Fruit fly (Drosophila melanogaster) whole organism, embryonic: ENCODE results near the gene CG31908.
A peak's percentile ranks its signal among the peaks of the same experiment; 100 is the strongest.

Experiments used
- Asciz ChIP-seq: fragments of 200-800 bp; sonication (Bioruptor generic); optimal IDR thresholded peaks from 2 replicates; lab custom pipeline; 2017; ENCODE audit warnings: missing biosample characterization, mild to moderate bottlenecking, missing genetic modification characterization, missing genetic modification reagents
- CG11093 ChIP-seq: fragments of 200-800 bp; sonication (Bioruptor generic); IDR thresholded peaks from 3 replicates; pipeline ENCODE4 v1.3.6; 2022; ENCODE audit warnings: missing biosample characterization, missing genetic modification characterization
- CG11398 ChIP-seq: fragments of 200-800 bp; sonication (Bioruptor generic); optimal IDR thresholded peaks from 2 replicates; lab custom pipeline; 2016; ENCODE audit warnings: missing biosample characterization, missing genetic modification characterization
- CG12391 ChIP-seq: fragments of 200-800 bp; sonication (Bioruptor generic); optimal IDR thresholded peaks from 3 replicates; lab custom pipeline; 2018; ENCODE audit warnings: missing biosample characterization, mild to moderate bottlenecking, missing genetic modification characterization, moderate library complexity
- CG12659 ChIP-seq: fragments of 200-800 bp; sonication (Bioruptor generic); optimal IDR thresholded peaks from 3 replicates; lab custom pipeline; 2017; ENCODE audit warnings: mild to moderate bottlenecking, missing biosample characterization, missing genetic modification reagents, missing genetic modification characterization
- CG12769 ChIP-seq: fragments of 200-800 bp; sonication (Bioruptor generic); optimal IDR thresholded peaks from 2 replicates; lab custom pipeline; 2019; ENCODE audit warnings: missing biosample characterization, mild to moderate bottlenecking, missing genetic modification characterization, moderate library complexity
- CG1529 ChIP-seq: fragments of 200-800 bp; sonication (Bioruptor generic); optimal IDR thresholded peaks from 3 replicates; lab custom pipeline; 2018; ENCODE audit warnings: missing biosample characterization, missing genetic modification characterization
- CG1603 ChIP-seq: fragments of 200-800 bp; sonication (Bioruptor generic); optimal IDR thresholded peaks from 2 replicates; lab custom pipeline; 2019; ENCODE audit warnings: missing biosample characterization, mild to moderate bottlenecking, missing genetic modification characterization, moderate library complexity
- CG1647 ChIP-seq: fragments of 200-800 bp; sonication (Bioruptor generic); optimal IDR thresholded peaks from 3 replicates; lab custom pipeline; 2016; ENCODE audit warnings: missing biosample characterization, missing genetic modification characterization
- CG16779 ChIP-seq: fragments of 200-800 bp; sonication (Bioruptor generic); IDR thresholded peaks from 2 replicates; pipeline ENCODE4 v1.3.6; 2022; ENCODE audit warnings: missing biosample characterization, missing genetic modification characterization
- CG18011 ChIP-seq: fragments of 200-800 bp; sonication (Bioruptor generic); optimal IDR thresholded peaks from 2 replicates; lab custom pipeline; 2017; ENCODE audit warnings: missing biosample characterization, missing genetic modification characterization, mild to moderate bottlenecking, moderate library complexity, missing genotype
- CG4328 ChIP-seq: fragments of 200-800 bp; sonication (Bioruptor generic); optimal IDR thresholded peaks from 3 replicates; lab custom pipeline; 2017; ENCODE audit warnings: missing biosample characterization, missing genetic modification reagents, missing genetic modification characterization
- CG4707 ChIP-seq: fragments of 200-800 bp; sonication (Bioruptor generic); optimal IDR thresholded peaks from 2 replicates; lab custom pipeline; 2018; ENCODE audit warnings: missing biosample characterization, mild to moderate bottlenecking, missing genetic modification characterization, moderate library complexity
- CG4854 ChIP-seq: fragments of 200-800 bp; sonication (Bioruptor generic); optimal IDR thresholded peaks from 2 replicates; lab custom pipeline; 2016; ENCODE audit warnings: missing biosample characterization, missing genetic modification characterization, inconsistent platforms
- CG6175 ChIP-seq: fragments of 200-800 bp; sonication (Bioruptor generic); IDR thresholded peaks from 3 replicates; pipeline ENCODE4 v1.3.6; 2022; ENCODE audit warnings: missing biosample characterization, missing genetic modification characterization
- CG7556 ChIP-seq: fragments of 200-800 bp; sonication (Bioruptor generic); optimal IDR thresholded peaks from 2 replicates; lab custom pipeline; 2017; ENCODE audit warnings: missing biosample characterization, mild to moderate bottlenecking, missing genetic modification characterization
- CG8290 ChIP-seq, 3 experiments: fragments of 200-800 bp; sonication (Bioruptor generic); optimal IDR thresholded peaks; 2 replicates each; lab custom pipeline; 2016 to 2019; ENCODE audit warnings: missing biosample characterization in 3 of 3, missing genetic modification characterization in 3 of 3, mild to moderate bottlenecking in 2 of 3, moderate library complexity in 1 of 3
- CG8359 ChIP-seq: fragments of 200-800 bp; sonication (Bioruptor generic); optimal IDR thresholded peaks from 2 replicates; lab custom pipeline; 2017; ENCODE audit warnings: missing biosample characterization, mild to moderate bottlenecking, missing genetic modification characterization, borderline replicate concordance
- CG9215 ChIP-seq: fragments of 200-800 bp; sonication (Bioruptor generic); IDR thresholded peaks from 2 replicates; pipeline ENCODE4 v1.3.6; 2022; ENCODE audit warnings: missing biosample characterization, missing genetic modification characterization
- CG9797 ChIP-seq: fragments of 200-800 bp; sonication (Bioruptor generic); optimal IDR thresholded peaks from 3 replicates; lab custom pipeline; 2018; ENCODE audit warnings: missing biosample characterization, mild to moderate bottlenecking, missing genetic modification characterization
- Dip2 ChIP-seq: fragments of 200-800 bp; sonication (Bioruptor generic); IDR thresholded peaks from 2 replicates; pipeline ENCODE4 v1.3.6; 2022; ENCODE audit warnings: missing biosample characterization, missing genetic modification characterization
- Dp ChIP-seq: fragments of 200-800 bp; sonication (Bioruptor generic); optimal IDR thresholded peaks from 2 replicates; lab custom pipeline; 2018; ENCODE audit warnings: missing biosample characterization, mild to moderate bottlenecking, missing genetic modification characterization, moderate library complexity
- Eip74EF ChIP-seq, 2 experiments: fragments of 200-800 bp in 1 of 2; fragments of >200 bp in 1 of 2; sonication (Bioruptor generic) in 1 of 2; optimal IDR thresholded peaks; 2 replicates each; lab custom pipeline; 2017 to 2019; ENCODE audit warnings: missing biosample characterization in 2 of 2, missing genetic modification characterization in 2 of 2, mild to moderate bottlenecking in 1 of 2, moderate library complexity in 1 of 2
- Ets97D ChIP-seq: fragments of 200-800 bp; sonication (Bioruptor generic); optimal IDR thresholded peaks from 3 replicates; lab custom pipeline; 2016; ENCODE audit warnings: missing biosample characterization, missing genetic modification characterization
- Fer2 ChIP-seq: fragments of 200-800 bp; sonication (Bioruptor generic); optimal IDR thresholded peaks from 2 replicates; lab custom pipeline; 2018; ENCODE audit warnings: missing biosample characterization, mild to moderate bottlenecking, missing genetic modification characterization, moderate library complexity
- Hr51 ChIP-seq, 2 experiments: fragments of 200-800 bp; sonication (Bioruptor generic); optimal IDR thresholded peaks; 2 replicates in 1 of 2; 3 replicates in 1 of 2; lab custom pipeline; 2016 to 2018; ENCODE audit warnings: missing biosample characterization in 2 of 2, missing genetic modification characterization in 2 of 2, mild to moderate bottlenecking in 1 of 2, moderate library complexity in 1 of 2
- Hsf ChIP-seq: fragments of 200-800 bp; sonication (Bioruptor generic); optimal IDR thresholded peaks from 3 replicates; lab custom pipeline; 2016; ENCODE audit warnings: missing biosample characterization, missing genetic modification characterization
- Med ChIP-seq: fragments of 200-800 bp; sonication (Bioruptor generic); peaks from one replicate; lab custom pipeline; 2016; ENCODE audit warnings: missing biosample characterization, missing genetic modification characterization, mild to moderate bottlenecking, inconsistent platforms, moderate library complexity
- Opbp ChIP-seq: fragments of 200-800 bp; sonication (Bioruptor generic); IDR thresholded peaks from 3 replicates; pipeline ENCODE4 v1.3.6; 2022; ENCODE audit warnings: missing biosample characterization, missing genetic modification characterization; ENCODE audit not compliant: partially characterized antibody
- Pdp1 ChIP-seq, 2 experiments: fragments of 200-800 bp; sonication (Bioruptor generic); optimal IDR thresholded peaks; 3 replicates each; lab custom pipeline; 2016; ENCODE audit warnings: missing biosample characterization in 2 of 2, missing genetic modification characterization in 2 of 2, mild to moderate bottlenecking in 1 of 2, moderate library complexity in 1 of 2
- Poxn ChIP-seq: fragments of 200-800 bp; sonication (Bioruptor generic); IDR thresholded peaks from 2 replicates; pipeline ENCODE4 v1.3.6; 2022; ENCODE audit warnings: missing biosample characterization, missing genetic modification characterization
- Sin3A ChIP-seq: fragments of >200 bp; optimal IDR thresholded peaks from 2 replicates; lab custom pipeline; 2018
- Sry-β ChIP-seq: fragments of 200-800 bp; sonication (Bioruptor generic); optimal IDR thresholded peaks from 2 replicates; lab custom pipeline; 2018; ENCODE audit warnings: missing biosample characterization, mild to moderate bottlenecking, missing genetic modification characterization, moderate library complexity
- Tbp ChIP-seq: fragments of >200 bp; optimal IDR thresholded peaks from 2 replicates; lab custom pipeline; 2018; ENCODE audit warnings: missing biosample characterization, missing genetic modification characterization
- aop ChIP-seq: fragments of 200-800 bp; sonication (Bioruptor generic); IDR thresholded peaks from 2 replicates; pipeline ENCODE4 v1.3.6; 2022; ENCODE audit warnings: missing biosample characterization, missing genetic modification characterization
- bbx ChIP-seq: fragments of 200-800 bp; sonication (Bioruptor generic); IDR thresholded peaks from 2 replicates; pipeline ENCODE4 v1.3.6; 2022; ENCODE audit warnings: missing biosample characterization, missing genetic modification characterization; ENCODE audit not compliant: partially characterized antibody
- eyg ChIP-seq: fragments of 200-800 bp; sonication (Bioruptor generic); optimal IDR thresholded peaks from 3 replicates; lab custom pipeline; 2016; ENCODE audit warnings: missing biosample characterization, missing genetic modification characterization
- her ChIP-seq: fragments of 200-800 bp; sonication (Bioruptor generic); optimal IDR thresholded peaks from 2 replicates; lab custom pipeline; 2016; ENCODE audit warnings: missing biosample characterization, missing genetic modification characterization
- lilli ChIP-seq: fragments of 200-800 bp; sonication (Bioruptor generic); optimal IDR thresholded peaks from 3 replicates; lab custom pipeline; 2016; ENCODE audit warnings: missing biosample characterization, missing genetic modification characterization
- lmd ChIP-seq: fragments of 200-800 bp; sonication (Bioruptor generic); IDR thresholded peaks from 2 replicates; pipeline ENCODE4 v1.3.6; 2022; ENCODE audit warnings: missing biosample characterization, missing genetic modification characterization
- nmo ChIP-seq: fragments of 200-800 bp; sonication (Bioruptor generic); optimal IDR thresholded peaks from 2 replicates; lab custom pipeline; 2018; ENCODE audit warnings: missing biosample characterization, mild to moderate bottlenecking, missing genetic modification characterization, moderate library complexity
- pan ChIP-seq, 4 experiments: fragments of >200 bp in 3 of 4; fragments of 200-800 bp in 1 of 4; sonication (Bioruptor generic) in 1 of 4; optimal IDR thresholded peaks in 3 of 4; IDR thresholded peaks in 1 of 4; 2 replicates each; pipeline versions ENCODE4 v1.3.6 to Lab custom; 2017 to 2022; ENCODE audit warnings: missing biosample characterization in 2 of 4, missing genetic modification characterization in 2 of 4, mixed read lengths in 1 of 4
- pum ChIP-seq: fragments of 200-800 bp; sonication (Bioruptor generic); optimal IDR thresholded peaks from 2 replicates; lab custom pipeline; 2016; ENCODE audit warnings: missing biosample characterization, missing genetic modification characterization
- sens ChIP-seq: fragments of 200-800 bp; sonication (Bioruptor generic); peaks from one replicate; lab custom pipeline; 2016; ENCODE audit warnings: missing biosample characterization, missing genetic modification characterization
- toy ChIP-seq: fragments of 200-800 bp; sonication (Bioruptor generic); IDR thresholded peaks from 2 replicates; pipeline ENCODE4 v1.3.6; 2022; ENCODE audit warnings: missing biosample characterization, missing genetic modification characterization

CG31908 gene

DNA sequence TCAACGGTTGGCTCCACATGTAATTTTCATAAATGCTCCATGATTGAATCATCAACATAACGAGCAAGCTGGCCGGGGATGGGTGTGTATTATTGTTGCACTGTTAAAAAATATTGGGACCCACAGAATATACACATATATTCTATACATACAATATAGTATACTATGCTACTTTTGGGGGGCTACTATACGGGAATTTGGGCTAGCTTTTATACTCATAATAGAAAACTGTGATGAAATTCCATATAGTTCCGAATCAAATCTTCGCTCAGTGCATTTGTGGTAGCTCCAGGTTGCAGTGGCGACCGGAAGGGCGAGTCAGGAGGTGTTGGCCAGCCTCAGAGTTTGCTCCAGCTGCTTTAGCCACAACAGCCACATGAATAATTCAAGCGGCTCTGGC lies 44.7 kb upstream of the CG31908 start (continued):
- TF ChIP-seq CG1603 (tag; lab: Kevin White, UChicago) (no peak), Asciz (no peak), Med (GFP tag; lab: Kevin White, UChicago) (peak; percentile 31), lmd (GFP tag; lab: Robert Waterston, UW) (0 out of 2 replicates have a peak, but pooled peaks have one; percentile 14), CG1529 (GFP tag; lab: Kevin White, UChicago) (no peak), CG4328 (GFP tag; lab: Kevin White, UChicago) (no peak), CG1647 (GFP tag; lab: Kevin White, UChicago) (no peak), Hsf (no peak), CG6175 (GFP tag; lab: Robert Waterston, UW) (no peak), bbx (GFP tag; lab: Robert Waterston, UW) (no peak), Dip2 (GFP tag; lab: Robert Waterston, UW) (no peak), Hr51 (GFP tag; optimal IDR thresholded peaks at IDR 0.05; lab: Kevin White, UChicago) (no peak)

DNA sequence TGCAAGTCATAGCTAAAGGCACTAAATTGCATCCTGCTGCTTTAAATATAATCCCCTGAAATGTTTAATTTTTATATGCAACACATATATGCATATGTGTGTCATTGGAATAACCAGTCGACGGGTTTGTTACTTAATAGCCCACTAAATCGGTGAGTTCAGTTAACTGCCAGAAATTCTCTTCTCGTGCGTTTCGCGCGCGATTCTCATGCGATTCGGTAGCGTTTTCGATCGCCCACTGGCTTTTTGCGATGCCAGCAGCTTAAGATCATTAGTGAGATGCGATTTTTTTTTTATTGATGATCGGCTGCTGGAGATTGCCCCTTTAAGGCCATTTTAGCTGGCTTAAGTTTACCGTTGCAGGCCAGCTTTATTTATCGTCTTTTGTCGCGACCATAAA lies 44.0 kb upstream of the CG31908 start:
- TF ChIP-seq lilli (GFP tag; lab: Kevin White, UChicago) (no peak), Tbp (peak; percentile 43), toy (no peak), CG11093 (GFP tag; lab: Robert Waterston, UW) (no peak), CG11398 (GFP tag; lab: Kevin White, UChicago) (no peak), CG8359 (GFP tag; lab: Kevin White, UChicago) (peak; percentile 98), Fer2 (tag; lab: Kevin White, UChicago) (no peak), CG4854 (GFP tag; lab: Kevin White, UChicago) (no peak), CG7556 (GFP tag; lab: Kevin White, UChicago) (no peak), eyg (no peak), aop (GFP tag; lab: Robert Waterston, UW) (no peak), CG9215 (no peak), Poxn (GFP tag; lab: Robert Waterston, UW) (no peak), CG4707 (no peak)

- TF ChIP-seq Pdp1 (GFP tag; optimal IDR thresholded peaks at IDR 0.05; lab: Kevin White, UChicago) = peak in 1 of 2 experiments; percentile 44
- TF ChIP-seq pum (GFP tag; lab: Kevin White, UChicago) = no peak
Observed at dm6 chr2L:7067683-7068082, 40.5 kb upstream of the CG31908 start, which contains the start of gene Ugt307A1. TSS of gene Ugt307A1 (plus strand) at chr2L:7067983.

DNA sequence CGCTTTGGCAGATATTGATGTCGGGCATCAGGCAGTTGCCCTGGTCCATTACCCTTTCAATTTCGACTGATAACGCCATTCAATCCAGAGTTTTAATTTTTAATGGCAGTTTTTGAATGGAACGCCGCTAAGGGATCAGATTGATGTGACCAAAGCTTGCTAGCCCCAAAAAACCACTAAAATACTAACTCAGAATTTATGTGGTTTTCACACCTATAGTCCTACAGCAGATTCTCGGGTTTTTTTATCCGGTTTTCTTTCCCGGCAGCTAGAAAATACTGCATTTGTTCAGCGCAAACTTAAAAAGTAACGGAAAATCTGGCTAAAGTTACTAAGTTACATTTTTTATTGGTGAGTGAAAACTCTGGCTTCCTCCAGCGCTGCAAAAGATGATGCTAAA lies 38.5 kb upstream of the CG31908 start, which contains the start of gene Nuf2:
Gene Nuf2, minus strand, starts transcription at position 151 of the 400 bp plus-strand sequence.
- TF ChIP-seq Ets97D (GFP tag; lab: Kevin White, UChicago) = peak; percentile 73
- TF ChIP-seq Dp (GFP tag; lab: Kevin White, UChicago) = peak; percentile 80
- TF ChIP-seq sens (GFP tag; lab: Kevin White, UChicago) = peak; percentile 47
- peak in 1 of 2 experiments; percentile 24 for TF ChIP-seq Pdp1 (GFP tag; optimal IDR thresholded peaks at IDR 0.05; lab: Kevin White, UChicago)
- peak; percentile 18 for TF ChIP-seq CG18011 (GFP tag; lab: Kevin White, UChicago)
- peak; percentile 61 for TF ChIP-seq Sin3A (lab: Kevin White, UChicago)
- TF ChIP-seq CG12391 (tag; lab: Kevin White, UChicago) = peak; percentile 8
- no peak for TF ChIP-seq pan (optimal IDR thresholded peaks at IDR 0.05; lab: Kevin White, UChicago)
- TF ChIP-seq pan (GFP tag; optimal IDR thresholded peaks at IDR 0.05 in 1 of 2, IDR thresholded peaks at IDR 0.05 in 1 of 2) = peak in 1 of 2 experiments; percentile 27
- no peak for TF ChIP-seq her
- TF ChIP-seq CG9797 = peak; percentile 77
- TF ChIP-seq Eip74EF (GFP tag; optimal IDR thresholded peaks at IDR 0.05; lab: Kevin White, UChicago) = peak in 1 of 2 experiments; percentile 4
- TF ChIP-seq CG16779 (GFP tag; lab: Robert Waterston, UW) = 0 out of 2 replicates have a peak, but pooled peaks have one; percentile 26
- TF ChIP-seq CG8290 (GFP tag; optimal IDR thresholded peaks at IDR 0.05; lab: Kevin White, UChicago) = peak; percentile 5
- no peak for TF ChIP-seq CG8290 (tag; optimal IDR thresholded peaks at IDR 0.05; lab: Kevin White, UChicago)
- peak; percentile 41 for TF ChIP-seq CG12659 (GFP tag; lab: Kevin White, UChicago)
- peak; percentile 46 for TF ChIP-seq nmo (GFP tag; lab: Kevin White, UChicago)
- peak; percentile 84 for TF ChIP-seq Sry-β (GFP tag; lab: Kevin White, UChicago)
- TF ChIP-seq CG12769 (tag; lab: Kevin White, UChicago) = peak; percentile 24
- peak; percentile 43; the same call in 1 of the 3 replicates for TF ChIP-seq Opbp (GFP tag; lab: Robert Waterston, UW)
